Worm (Caenorhabditis elegans) whole organism, mixed stage, embryonic: ENCODE measurements around the gene Y39A1A.10.

Source experiments
- cnd-1 ChIP-seq: fragments of 200-800 bp; sonication (Bioruptor generic); optimal IDR thresholded peaks from 2 replicates; lab custom pipeline; 2018; ENCODE audit warnings: mild to moderate bottlenecking, missing genetic modification characterization, missing compliant biosample characterization
- nhr-2 ChIP-seq: fragments of 150-350 bp; optimal IDR thresholded peaks from 2 replicates; lab custom pipeline; 2014; ENCODE audit warnings: missing biosample characterization, missing genetic modification characterization
- nhr-76 ChIP-seq: sonication (generic microtip); optimal IDR thresholded peaks from 2 replicates; lab custom pipeline; 2017; ENCODE audit warnings: missing biosample characterization, missing genetic modification characterization

DNA sequence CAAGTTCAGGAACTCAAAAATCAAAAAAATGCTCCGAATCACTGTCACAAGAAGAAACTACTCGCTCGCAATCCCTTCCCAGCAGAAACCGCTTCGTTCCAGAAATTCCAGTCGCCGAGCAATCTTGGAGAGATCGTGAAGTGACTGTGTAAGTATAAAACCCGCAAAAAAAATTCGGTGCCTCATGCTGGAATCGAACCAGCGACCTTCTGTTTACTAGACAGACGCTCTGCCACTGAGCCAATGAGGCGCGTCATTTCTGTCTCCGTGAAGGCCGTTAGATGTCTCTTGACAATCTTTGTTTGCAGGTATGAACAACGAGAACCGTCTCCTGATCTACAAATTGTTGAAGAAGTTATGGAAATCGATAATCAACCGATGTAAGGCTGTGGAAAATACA, 8.0 kb upstream of the Y39A1A.10 start:
- no peak for TF ChIP-seq nhr-2 (tag; lab: Kevin White, UChicago)
- no peak for TF ChIP-seq nhr-76 (tag; lab: Kevin White, UChicago)
- peak; percentile 82 for TF ChIP-seq cnd-1 (tag; lab: Kevin White, UChicago)
